Fruit fly (Drosophila melanogaster): ENCODE results near the gene mRpL9.
A peak's percentile ranks its signal among the peaks of the same experiment; 100 is the strongest.

mRpL9 gene

dm6 chr3R:15363608-15364007 lies 33.1 kb downstream of the mRpL9 start, which contains the start of gene CG6171:
Gene CG6171 (minus strand): TSS chr3R:15363857.
- TF ChIP-seq CG11902 (GFP tag; optimal IDR thresholded peaks at IDR 0.05) = no peak
- peak; percentile 34 for TF ChIP-seq esn (GFP tag; optimal IDR thresholded peaks at IDR 0.05)
- TF ChIP-seq salr (GFP tag; optimal IDR thresholded peaks at IDR 0.05) = no peak
- TF ChIP-seq OdsH (GFP tag; optimal IDR thresholded peaks at IDR 0.05) = no peak
- TF ChIP-seq Sox15 (GFP tag; optimal IDR thresholded peaks at IDR 0.05) = no peak
- no peak for TF ChIP-seq topi (GFP tag; optimal IDR thresholded peaks at IDR 0.05)
- TF ChIP-seq Eip78C (GFP tag) = peak; percentile 52
- TF ChIP-seq fkh (GFP tag; optimal IDR thresholded peaks at IDR 0.05) = no peak
- no peak for TF ChIP-seq CG6808 (GFP tag; optimal IDR thresholded peaks at IDR 0.05)
- TF ChIP-seq ss (GFP tag; optimal IDR thresholded peaks at IDR 0.05) = no peak
- no peak for TF ChIP-seq Smox (GFP tag; optimal IDR thresholded peaks at IDR 0.05)
- TF ChIP-seq CG34406 (GFP tag; optimal IDR thresholded peaks at IDR 0.05) = no peak
- no peak for TF ChIP-seq Gug (GFP tag; IDR thresholded peaks at IDR 0.05)
- no peak for TF ChIP-seq CG6163 (GFP tag; IDR thresholded peaks at IDR 0.05)
- no peak for TF ChIP-seq CG3919 (GFP tag; optimal IDR thresholded peaks at IDR 0.05)
- no peak for TF ChIP-seq Eip75B (GFP tag; optimal IDR thresholded peaks at IDR 0.05)
- TF ChIP-seq eg (GFP tag; IDR thresholded peaks at IDR 0.05) = no peak

- peak; percentile 57 for TF ChIP-seq Ets96B (tag; optimal IDR thresholded peaks at IDR 0.05)
- TF ChIP-seq Eip78C (GFP tag) = peak; percentile 73
- no peak for TF ChIP-seq acj6 (GFP tag; optimal IDR thresholded peaks at IDR 0.05)
- peak; percentile 81 for TF ChIP-seq CG15336 (GFP tag; IDR thresholded peaks at IDR 0.05)
- TF ChIP-seq esn (GFP tag; optimal IDR thresholded peaks at IDR 0.05) = peak; percentile 68
- no peak for TF ChIP-seq dac (GFP tag; optimal IDR thresholded peaks at IDR 0.05)
- peak; percentile 74; the same call in 2 of the 3 replicates for TF ChIP-seq CG8119 (GFP tag; IDR thresholded peaks at IDR 0.05)
- peak; percentile 58 for TF ChIP-seq dsx (GFP tag; optimal IDR thresholded peaks at IDR 0.05; ENCODE audit: poor library complexity, severe bottlenecking)
- TF ChIP-seq cyc (GFP tag; optimal IDR thresholded peaks at IDR 0.05) = peak; percentile 21
- no peak for TF ChIP-seq fd59A (GFP tag; optimal IDR thresholded peaks at IDR 0.05)
- peak; percentile 94 for TF ChIP-seq svp (GFP tag)
- TF ChIP-seq Lpt (GFP tag; optimal IDR thresholded peaks at IDR 0.05) = no peak
- TF ChIP-seq CG31627 (GFP tag; optimal IDR thresholded peaks at IDR 0.05) = peak; percentile 18
- TF ChIP-seq CG6792 (GFP tag; optimal IDR thresholded peaks at IDR 0.05) = peak; percentile 50
- peak; percentile 60; the same call in 2 of the 3 replicates for TF ChIP-seq CG6163 (GFP tag; IDR thresholded peaks at IDR 0.05)
- peak; percentile 43 for TF ChIP-seq lz (GFP tag; optimal IDR thresholded peaks at IDR 0.05)
- TF ChIP-seq eg (GFP tag; IDR thresholded peaks at IDR 0.05) = peak; percentile 76
- TF ChIP-seq CG3032 (tag; optimal IDR thresholded peaks at IDR 0.05) = peak; percentile 35
Measured at dm6 chr3R:15366839-15367238, 36.3 kb downstream of the mRpL9 start.

dm6 chr3R:15367477-15367876 lies 36.9 kb downstream of the mRpL9 start, which contains the start of gene CG34404:
Gene CG34404 (minus strand): TSS chr3R:15367665.
- TF ChIP-seq CG15336 (GFP tag; IDR thresholded peaks at IDR 0.05) = no peak
- TF ChIP-seq salr (GFP tag; optimal IDR thresholded peaks at IDR 0.05) = no peak
- peak; percentile 22 for TF ChIP-seq esn (GFP tag; optimal IDR thresholded peaks at IDR 0.05)
- TF ChIP-seq Eip78C (GFP tag) = peak; percentile 40

- TF ChIP-seq Eip78C (GFP tag) (no peak), CG6276 (GFP tag; optimal IDR thresholded peaks at IDR 0.05) (no peak), CG32006 (GFP tag; optimal IDR thresholded peaks at IDR 0.05) (no peak), Sox14 (GFP tag; optimal IDR thresholded peaks at IDR 0.05) (no peak), CG9139 (GFP tag; optimal IDR thresholded peaks at IDR 0.05) (no peak), ss (GFP tag; optimal IDR thresholded peaks at IDR 0.05) (no peak), dac (GFP tag; optimal IDR thresholded peaks at IDR 0.05) (no peak), salr (GFP tag; optimal IDR thresholded peaks at IDR 0.05) (no peak), CG11902 (GFP tag; optimal IDR thresholded peaks at IDR 0.05) (no peak)
Measured at dm6 chr3R:15369742-15370141, 39.2 kb downstream of the mRpL9 start, which contains the start of gene CG14868. Gene CG14868 (minus strand): TSS chr3R:15369945.
